Worm (Caenorhabditis elegans): ENCODE results near the gene pho-13.

pho-13 gene

ce11 chrII:8813659-8814058 lies 6.8 kb upstream of the pho-13 start:
- TF ChIP-seq nhr-25 (tag; optimal IDR thresholded peaks at IDR 0.05), result peak; percentile 89
- TF ChIP-seq crh-2 (tag; optimal IDR thresholded peaks at IDR 0.05), result peak; percentile 56
- peak in 1 of 2 experiments; percentile 22 for TF ChIP-seq lsy-2 (tag; optimal IDR thresholded peaks at IDR 0.05)
- TF ChIP-seq sma-3 (GFP tag; optimal IDR thresholded peaks at IDR 0.05), result peak; percentile 84
- TF ChIP-seq blmp-1 (tag; optimal IDR thresholded peaks at IDR 0.05; ENCODE audit: insufficient read depth), result peak; percentile 52
- TF ChIP-seq ceh-16 (tag; optimal IDR thresholded peaks at IDR 0.05), result no peak
- TF ChIP-seq nhr-6 (tag; optimal IDR thresholded peaks at IDR 0.05), result peak; percentile 63
- TF ChIP-seq ztf-1 (GFP tag; conservative IDR thresholded peaks at IDR 0.05), result no peak
- peak; percentile 98 for TF ChIP-seq nhr-21 (tag; optimal IDR thresholded peaks at IDR 0.05)
- TF ChIP-seq nhr-129 (tag; optimal IDR thresholded peaks at IDR 0.05), result peak; percentile 79
- TF ChIP-seq egl-27 (tag; optimal IDR thresholded peaks at IDR 0.05), result peak; percentile 63
- no peak for TF ChIP-seq nhr-77 (tag; optimal IDR thresholded peaks at IDR 0.05)
- peak; percentile 15 for TF ChIP-seq gmeb-1 (tag; optimal IDR thresholded peaks at IDR 0.05)
- peak; percentile 81 for TF ChIP-seq sma-9 (GFP tag; optimal IDR thresholded peaks at IDR 0.05)
- TF ChIP-seq sma-9 (tag; optimal IDR thresholded peaks at IDR 0.05), result no peak

- no peak for TF ChIP-seq nhr-23 (tag; optimal IDR thresholded peaks at IDR 0.05)
- no peak for TF ChIP-seq sma-3 (GFP tag; optimal IDR thresholded peaks at IDR 0.05)
- peak; percentile 42 for TF ChIP-seq ama-1 (optimal IDR thresholded peaks at IDR 0.05)
- TF ChIP-seq nhr-21 (tag; optimal IDR thresholded peaks at IDR 0.05), result peak; percentile 17
- no peak for TF ChIP-seq dmd-4 (tag; optimal IDR thresholded peaks at IDR 0.05)
- peak; percentile 4 for TF ChIP-seq ztf-4 (tag; optimal IDR thresholded peaks at IDR 0.05)
- no peak for TF ChIP-seq skn-1 (tag; optimal IDR thresholded peaks at IDR 0.05)
- no peak for TF ChIP-seq lin-11 (tag; optimal IDR thresholded peaks at IDR 0.05)
- TF ChIP-seq C34F6.9 (tag; optimal IDR thresholded peaks at IDR 0.05), result peak; percentile 3
Measured at ce11 chrII:8812346-8812745, 5.5 kb upstream of the pho-13 start.

ce11 chrII:8811825-8812224 lies 5.0 kb upstream of the pho-13 start:
- no peak for TF ChIP-seq aly-2 (tag; optimal IDR thresholded peaks at IDR 0.05)
- no peak for TF ChIP-seq nhr-11 (tag; optimal IDR thresholded peaks at IDR 0.05)
- TF ChIP-seq nhr-21 (tag; optimal IDR thresholded peaks at IDR 0.05), result peak; percentile 31
- no peak for TF ChIP-seq nhr-237 (tag; optimal IDR thresholded peaks at IDR 0.05)
- peak; percentile 24 for TF ChIP-seq ama-1 (optimal IDR thresholded peaks at IDR 0.05)
- TF ChIP-seq crh-2 (tag; optimal IDR thresholded peaks at IDR 0.05), result peak; percentile 6

ce11 chrII:8810679-8811413 lies 4.0 kb upstream of the pho-13 start, which contains the start of the genes F46C5.9 and rer-1:
Gene F46C5.9, minus strand, starts transcription at chrII:8810729.
Gene rer-1, plus strand, starts transcription at chrII:8811370.
- TF ChIP-seq crh-2 (tag; optimal IDR thresholded peaks at IDR 0.05) (peak; percentile 74), lin-13 (GFP tag; optimal IDR thresholded peaks at IDR 0.05) (no peak), elt-1 (tag; optimal IDR thresholded peaks at IDR 0.05) (no peak), C34F6.9 (tag; optimal IDR thresholded peaks at IDR 0.05) (peak; percentile 69), zag-1 (tag; optimal IDR thresholded peaks at IDR 0.05) (no peak), unc-62 (GFP tag; optimal IDR thresholded peaks at IDR 0.05) (no peak), ama-1 (optimal IDR thresholded peaks at IDR 0.05) (no peak), lsy-2 (tag; optimal IDR thresholded peaks at IDR 0.05) (peak; percentile 5 to 73), fos-1 (tag; optimal IDR thresholded peaks at IDR 0.05) (peak; percentile 17)

DNA sequence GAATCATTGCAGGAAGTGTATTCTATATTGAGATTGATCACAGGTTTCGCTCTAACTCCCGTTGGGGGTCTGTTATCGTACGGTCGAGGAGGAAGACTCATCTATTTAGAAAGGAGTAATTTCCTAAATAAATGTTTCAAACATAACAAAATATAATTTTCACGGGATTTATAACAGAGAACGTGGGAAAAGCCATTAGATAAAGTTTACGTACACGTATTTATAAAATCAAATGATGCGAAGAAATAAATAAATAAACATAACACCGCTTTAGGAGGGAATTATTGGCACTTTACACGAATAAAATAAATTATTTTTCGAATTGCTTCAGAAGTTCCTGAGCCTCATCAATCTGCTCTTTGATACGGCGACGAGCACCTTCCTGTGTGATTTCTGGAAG lies 1.7 kb upstream of the pho-13 start, which contains the start of gene F07H5.10:
Gene F07H5.10, minus strand, starts transcription at position 101 of the 400 bp plus-strand sequence.
- no peak for TF ChIP-seq ceh-16 (tag; optimal IDR thresholded peaks at IDR 0.05)
- TF ChIP-seq F13H6.1 (tag; optimal IDR thresholded peaks at IDR 0.05), result no peak
- TF ChIP-seq ztf-11 (tag; optimal IDR thresholded peaks at IDR 0.05), result no peak
- no peak for TF ChIP-seq ZK546.5 (tag; optimal IDR thresholded peaks at IDR 0.05)
- TF ChIP-seq dmd-4 (tag; optimal IDR thresholded peaks at IDR 0.05), result no peak
- TF ChIP-seq unc-39 (tag; optimal IDR thresholded peaks at IDR 0.05), result no peak
- TF ChIP-seq lsy-2 (tag; optimal IDR thresholded peaks at IDR 0.05), result no peak
- TF ChIP-seq nhr-21 (tag; optimal IDR thresholded peaks at IDR 0.05), result no peak
- TF ChIP-seq nhr-12 (tag; optimal IDR thresholded peaks at IDR 0.05), result no peak
- no peak for TF ChIP-seq ceh-82 (tag; optimal IDR thresholded peaks at IDR 0.05)
- no peak for TF ChIP-seq alr-1 (tag; optimal IDR thresholded peaks at IDR 0.05)
- TF ChIP-seq ztf-1 (GFP tag; conservative IDR thresholded peaks at IDR 0.05), result no peak
- TF ChIP-seq mbf-1 (tag; optimal IDR thresholded peaks at IDR 0.05), result no peak
- TF ChIP-seq sma-3 (GFP tag; optimal IDR thresholded peaks at IDR 0.05), result no peak
- no peak for TF ChIP-seq nhr-23 (tag; optimal IDR thresholded peaks at IDR 0.05)
- no peak for TF ChIP-seq nhr-10 (tag; optimal IDR thresholded peaks at IDR 0.05)

Data from whole organism, L2 larva.